Fruit fly (Drosophila melanogaster) whole organism, prepupa: Measurements from ENCODE around the gene CG7213.

Experiments used
- Blimp-1 ChIP-seq: fragments of 200-800 bp; sonication (Bioruptor generic); optimal IDR thresholded peaks from 3 replicates; lab custom pipeline; 2017; ENCODE audit warnings: missing biosample characterization, missing genetic modification characterization, mild to moderate bottlenecking, moderate library complexity, missing genetic modification reagents
- CG10631 ChIP-seq: fragments of 200-800 bp; sonication (Bioruptor generic); optimal IDR thresholded peaks from 2 replicates; lab custom pipeline; 2016; ENCODE audit warnings: missing biosample characterization, missing genetic modification characterization
- CG10669 ChIP-seq: fragments of 200-800 bp; sonication (Bioruptor generic); optimal IDR thresholded peaks from 3 replicates; lab custom pipeline; 2018; ENCODE audit warnings: missing biosample characterization, mild to moderate bottlenecking, missing genetic modification characterization, moderate library complexity
- CG11294 ChIP-seq: fragments of 200-800 bp; sonication (Bioruptor generic); IDR thresholded peaks from 2 replicates; pipeline ENCODE4 v1.3.6; 2022; ENCODE audit warnings: missing biosample characterization, missing genetic modification characterization
- CG11762 ChIP-seq: fragments of 200-800 bp; sonication (Bioruptor generic); optimal IDR thresholded peaks from 3 replicates; lab custom pipeline; 2016; ENCODE audit warnings: missing biosample characterization, missing genetic modification characterization; ENCODE audit not compliant: insufficient read depth
- CG11902 ChIP-seq: fragments of 200-800 bp; sonication (Bioruptor generic); optimal IDR thresholded peaks from 3 replicates; lab custom pipeline; 2016; ENCODE audit warnings: missing biosample characterization, missing genetic modification characterization
- CG15336 ChIP-seq: fragments of 200-800 bp; sonication (Bioruptor generic); IDR thresholded peaks from 2 replicates; pipeline ENCODE4 v1.3.6; 2022; ENCODE audit warnings: missing biosample characterization, missing genetic modification characterization
- CG16779 ChIP-seq: fragments of 200-800 bp; sonication (Bioruptor generic); optimal IDR thresholded peaks from 3 replicates; lab custom pipeline; 2017; ENCODE audit warnings: missing biosample characterization, mild to moderate bottlenecking, missing genetic modification characterization
- CG31627 ChIP-seq: fragments of 200-800 bp; sonication (Bioruptor generic); optimal IDR thresholded peaks from 3 replicates; lab custom pipeline; 2016; ENCODE audit warnings: missing biosample characterization, missing genetic modification characterization
- CG32006 ChIP-seq: fragments of 200-800 bp; sonication (Bioruptor generic); optimal IDR thresholded peaks from 3 replicates; lab custom pipeline; 2017; ENCODE audit warnings: missing biosample characterization, mild to moderate bottlenecking, missing genetic modification characterization
- CG34406 ChIP-seq: fragments of 200-800 bp; sonication (Bioruptor generic); optimal IDR thresholded peaks from 3 replicates; lab custom pipeline; 2016; ENCODE audit warnings: missing biosample characterization, missing genetic modification characterization
- CG4318 ChIP-seq: fragments of 200-800 bp; sonication (Bioruptor generic); optimal IDR thresholded peaks from 3 replicates; lab custom pipeline; 2017; ENCODE audit warnings: missing biosample characterization, mild to moderate bottlenecking, missing genetic modification characterization
- CG6808 ChIP-seq: fragments of 200-800 bp; sonication (Bioruptor generic); optimal IDR thresholded peaks from 3 replicates; lab custom pipeline; 2017; ENCODE audit warnings: missing biosample characterization, missing genetic modification characterization, mild to moderate bottlenecking, moderate library complexity, missing genetic modification reagents
- CG6854 ChIP-seq: fragments of 200-800 bp; sonication (Bioruptor generic); optimal IDR thresholded peaks from 2 replicates; lab custom pipeline; 2017; ENCODE audit warnings: missing biosample characterization, mild to moderate bottlenecking, missing genetic modification characterization
- CG7368 ChIP-seq: fragments of 200-800 bp; sonication (Bioruptor generic); optimal IDR thresholded peaks from 3 replicates; lab custom pipeline; 2016; ENCODE audit warnings: missing biosample characterization, missing genetic modification characterization
- CG8119 ChIP-seq: fragments of 200-800 bp; sonication (Bioruptor generic); IDR thresholded peaks from 3 replicates; pipeline ENCODE4 v1.3.6; 2022; ENCODE audit warnings: missing biosample characterization, missing genetic modification characterization
- CG9139 ChIP-seq: fragments of 200-800 bp; sonication (Bioruptor generic); optimal IDR thresholded peaks from 3 replicates; lab custom pipeline; 2017; ENCODE audit warnings: missing biosample characterization, mild to moderate bottlenecking, missing genetic modification characterization
- Eip78C ChIP-seq: fragments of 200-800 bp; sonication (Bioruptor generic); peaks from one replicate; lab custom pipeline; 2016; ENCODE audit warnings: missing biosample characterization, missing genetic modification characterization
- Eip93F ChIP-seq: fragments of 200-800 bp; sonication (Bioruptor generic); optimal IDR thresholded peaks from 2 replicates; lab custom pipeline; 2016; ENCODE audit warnings: missing biosample characterization, mild to moderate bottlenecking, missing genetic modification characterization
- Hr38 ChIP-seq: sonication (Bioruptor generic); optimal IDR thresholded peaks from 2 replicates; lab custom pipeline; 2016; ENCODE audit warnings: missing biosample characterization, missing genetic modification characterization
- Hr39 ChIP-seq: fragments of 200-800 bp; sonication (Bioruptor generic); optimal IDR thresholded peaks from 2 replicates; lab custom pipeline; 2016; ENCODE audit warnings: missing biosample characterization, missing genetic modification characterization
- Hr4 ChIP-seq: fragments of 200-800 bp; sonication (Bioruptor generic); optimal IDR thresholded peaks from 3 replicates; lab custom pipeline; 2016; ENCODE audit warnings: missing biosample characterization, missing genetic modification characterization
- Lpt ChIP-seq: fragments of 200-800 bp; sonication (Bioruptor generic); optimal IDR thresholded peaks from 3 replicates; lab custom pipeline; 2016; ENCODE audit warnings: missing biosample characterization, missing genetic modification characterization
- Met ChIP-seq: fragments of 200-800 bp; sonication (Bioruptor generic); optimal IDR thresholded peaks from 3 replicates; lab custom pipeline; 2016; ENCODE audit warnings: missing biosample characterization, missing genetic modification characterization
- OdsH ChIP-seq: fragments of 200-800 bp; sonication (Bioruptor generic); optimal IDR thresholded peaks from 3 replicates; lab custom pipeline; 2016; ENCODE audit warnings: missing biosample characterization, missing genetic modification characterization
- Sox14 ChIP-seq: fragments of 200-800 bp; sonication (Bioruptor generic); optimal IDR thresholded peaks from 3 replicates; lab custom pipeline; 2016; ENCODE audit warnings: missing biosample characterization, missing genetic modification characterization
- Sox15 ChIP-seq: fragments of 200-800 bp; sonication (Bioruptor generic); optimal IDR thresholded peaks from 3 replicates; lab custom pipeline; 2016; ENCODE audit warnings: missing biosample characterization, missing genetic modification characterization
- achi ChIP-seq: fragments of 200-800 bp; sonication (Bioruptor generic); optimal IDR thresholded peaks from 3 replicates; lab custom pipeline; 2016; ENCODE audit warnings: missing biosample characterization, missing genetic modification characterization
- cyc ChIP-seq: fragments of 200-800 bp; sonication (Bioruptor generic); optimal IDR thresholded peaks from 3 replicates; lab custom pipeline; 2016; ENCODE audit warnings: missing biosample characterization, missing genetic modification characterization
- dac ChIP-seq: fragments of 200-800 bp; sonication (Bioruptor generic); optimal IDR thresholded peaks from 2 replicates; lab custom pipeline; 2017; ENCODE audit warnings: missing biosample characterization, mild to moderate bottlenecking, missing genetic modification characterization
- esn ChIP-seq: fragments of 200-800 bp; sonication (Bioruptor generic); optimal IDR thresholded peaks from 2 replicates; lab custom pipeline; 2016; ENCODE audit warnings: missing biosample characterization, mild to moderate bottlenecking, missing genetic modification characterization, moderate library complexity
- fd85E ChIP-seq: fragments of 200-800 bp; sonication (Bioruptor generic); optimal IDR thresholded peaks from 3 replicates; lab custom pipeline; 2016; ENCODE audit warnings: missing biosample characterization, missing genetic modification characterization
- fkh ChIP-seq: fragments of 200-800 bp; sonication (Bioruptor generic); optimal IDR thresholded peaks from 3 replicates; lab custom pipeline; 2017; ENCODE audit warnings: missing biosample characterization, mild to moderate bottlenecking, missing genetic modification characterization, moderate library complexity
- lz ChIP-seq: fragments of 200-800 bp; sonication (Bioruptor generic); optimal IDR thresholded peaks from 3 replicates; lab custom pipeline; 2016; ENCODE audit warnings: missing biosample characterization, missing genetic modification characterization
- net ChIP-seq: fragments of 200-800 bp; sonication (Bioruptor generic); optimal IDR thresholded peaks from 3 replicates; lab custom pipeline; 2016; ENCODE audit warnings: missing biosample characterization, missing genetic modification characterization
- spab ChIP-seq: fragments of 200-800 bp; sonication (Bioruptor generic); optimal IDR thresholded peaks from 2 replicates; lab custom pipeline; 2017; ENCODE audit warnings: missing biosample characterization, mild to moderate bottlenecking, missing genetic modification characterization, missing genetic modification reagents
- ss ChIP-seq, 2 experiments: fragments of 200-800 bp; sonication (Bioruptor generic); optimal IDR thresholded peaks; 2 replicates in 1 of 2; 3 replicates in 1 of 2; lab custom pipeline; 2017 to 2018; ENCODE audit warnings: mild to moderate bottlenecking in 2 of 2, missing biosample characterization in 2 of 2, missing genetic modification characterization in 2 of 2, moderate library complexity in 1 of 2
- svp ChIP-seq: fragments of 200-800 bp; sonication (Bioruptor generic); peaks from one replicate; lab custom pipeline; 2016; ENCODE audit warnings: missing biosample characterization, missing genetic modification characterization
- topi ChIP-seq: fragments of 200-800 bp; sonication (Bioruptor generic); optimal IDR thresholded peaks from 3 replicates; lab custom pipeline; 2016; ENCODE audit warnings: missing biosample characterization, missing genetic modification characterization
- vri ChIP-seq: fragments of 200-800 bp; sonication (Bioruptor generic); optimal IDR thresholded peaks from 3 replicates; lab custom pipeline; 2016; ENCODE audit warnings: missing biosample characterization, mild to moderate bottlenecking, missing genetic modification characterization

CG7213 gene

dm6 chr3L:8197779-8198279, 42.6 kb downstream of the CG7213 start, which contains the start of the genes UbcE2M and Dhps (continued):
- TF ChIP-seq CG4318 (GFP tag; lab: Kevin White, UChicago) (no peak), Lpt (GFP tag; lab: Kevin White, UChicago) (no peak), Sox14 (GFP tag; lab: Kevin White, UChicago) (peak; percentile 23), vri (GFP tag; lab: Kevin White, UChicago) (no peak), CG11902 (peak; percentile 60), CG11762 (peak; percentile 34), ss (GFP tag; optimal IDR thresholded peaks at IDR 0.05; lab: Kevin White, UChicago) (no peak), CG32006 (GFP tag; lab: Kevin White, UChicago) (peak; percentile 28), CG6854 (GFP tag; lab: Kevin White, UChicago) (no peak), Hr38 (GFP tag; lab: Kevin White, UChicago) (no peak), spab (no peak), net (GFP tag; lab: Kevin White, UChicago) (no peak), esn (peak; percentile 63), Hr39 (GFP tag; lab: Kevin White, UChicago) (peak; percentile 29), CG7368 (GFP tag; lab: Kevin White, UChicago) (no peak), CG6808 (no peak), CG34406 (GFP tag; lab: Kevin White, UChicago) (no peak), fkh (no peak), cyc (GFP tag; lab: Kevin White, UChicago) (peak; percentile 69), Eip78C (no peak), CG9139 (no peak), Sox15 (GFP tag; lab: Kevin White, UChicago) (peak; percentile 76), CG8119 (no peak), CG16779 (tag; lab: Kevin White, UChicago) (no peak), CG11294 (GFP tag; lab: Robert Waterston, UW) (peak; percentile 11; the same call in 1 of the 2 replicates), achi (GFP tag; lab: Kevin White, UChicago) (peak; percentile 20), Blimp-1 (peak; percentile 58), CG10669 (GFP tag; lab: Kevin White, UChicago) (no peak), Eip93F (GFP tag; lab: Kevin White, UChicago) (peak; percentile 10), Hr4 (GFP tag; lab: Kevin White, UChicago) (no peak), svp (no peak), OdsH (GFP tag; lab: Kevin White, UChicago) (no peak), fd85E (GFP tag; lab: Kevin White, UChicago) (no peak)

- TF ChIP-seq CG10631 (GFP tag; lab: Kevin White, UChicago) (no peak), CG4318 (GFP tag; lab: Kevin White, UChicago) (no peak), CG11762 (no peak), Hr38 (GFP tag; lab: Kevin White, UChicago) (no peak), fd85E (GFP tag; lab: Kevin White, UChicago) (no peak), topi (GFP tag; lab: Kevin White, UChicago) (no peak), lz (GFP tag; lab: Kevin White, UChicago) (no peak), Met (no peak), CG15336 (GFP tag; lab: Robert Waterston, UW) (no peak), CG31627 (GFP tag; lab: Kevin White, UChicago) (no peak), CG11294 (GFP tag; lab: Robert Waterston, UW) (no peak), dac (GFP tag; lab: Kevin White, UChicago) (no peak), OdsH (GFP tag; lab: Kevin White, UChicago) (no peak)
Observed at dm6 chr3L:8193016-8193415, 47.4 kb downstream of the CG7213 start, which contains the start of gene CG7387. Gene CG7387, minus strand, starts transcription at chr3L:8193116.
